Fruit fly (Drosophila melanogaster) whole organism, embryonic: Measurements from ENCODE around the gene Ufsp2.
A peak's percentile ranks its signal among the peaks of the same experiment; 100 is the strongest.

Experiments
- Atf3 ChIP-seq: fragments of 200-800 bp; sonication (Bioruptor generic); optimal IDR thresholded peaks from 3 replicates; lab custom pipeline; 2016; ENCODE audit warnings: missing biosample characterization, missing genetic modification characterization
- Bgb ChIP-seq: fragments of 200-800 bp; sonication (Bioruptor generic); IDR thresholded peaks from 2 replicates; pipeline ENCODE4 v1.3.6; 2022; ENCODE audit warnings: missing biosample characterization, missing genetic modification characterization; ENCODE audit not compliant: partially characterized antibody
- CG11456 ChIP-seq: fragments of 200-800 bp; sonication (Bioruptor generic); IDR thresholded peaks from 3 replicates; pipeline ENCODE4 v1.3.6; 2022; ENCODE audit warnings: missing biosample characterization, missing genetic modification characterization
- CG11504 ChIP-seq: fragments of 200-800 bp; sonication (Bioruptor generic); optimal IDR thresholded peaks from 3 replicates; lab custom pipeline; 2019; ENCODE audit warnings: missing biosample characterization, mild to moderate bottlenecking, missing genetic modification characterization, moderate library complexity
- CG11560 ChIP-seq: fragments of 200-800 bp; sonication (Bioruptor generic); IDR thresholded peaks from 3 replicates; pipeline ENCODE4 v1.3.6; 2022; ENCODE audit warnings: missing biosample characterization, missing genetic modification characterization
- CG11695 ChIP-seq: fragments of 200-800 bp; sonication (Bioruptor generic); IDR thresholded peaks from 3 replicates; pipeline ENCODE4 v1.3.6; 2022; ENCODE audit warnings: missing biosample characterization, missing genetic modification characterization
- CG11723 ChIP-seq: fragments of 200-800 bp; sonication (Bioruptor generic); optimal IDR thresholded peaks from 2 replicates; lab custom pipeline; 2017; ENCODE audit warnings: missing biosample characterization, mild to moderate bottlenecking, missing genetic modification characterization
- CG12104 ChIP-seq: fragments of 200-800 bp; sonication (Bioruptor generic); optimal IDR thresholded peaks from 3 replicates; lab custom pipeline; 2016; ENCODE audit warnings: missing biosample characterization, missing genetic modification characterization
- CG2116 ChIP-seq: fragments of 200-800 bp; sonication (Bioruptor generic); optimal IDR thresholded peaks from 3 replicates; lab custom pipeline; 2018; ENCODE audit warnings: missing biosample characterization, mild to moderate bottlenecking, missing genetic modification characterization
- CG2712 ChIP-seq: fragments of 200-800 bp; optimal IDR thresholded peaks from 3 replicates; lab custom pipeline; 2019; ENCODE audit warnings: missing biosample characterization, mild to moderate bottlenecking, missing genetic modification characterization, moderate library complexity
- CG31224 ChIP-seq: fragments of 200-800 bp; sonication (Bioruptor generic); IDR thresholded peaks from 2 replicates; pipeline ENCODE4 v1.3.6; 2022; ENCODE audit warnings: missing biosample characterization, missing genetic modification characterization
- CG42726 ChIP-seq: fragments of 200-800 bp; sonication (Bioruptor generic); IDR thresholded peaks from 2 replicates; pipeline ENCODE4 v1.3.6; 2022; ENCODE audit warnings: missing biosample characterization, missing genetic modification characterization; ENCODE audit not compliant: partially characterized antibody
- CG4424 ChIP-seq: fragments of 200-800 bp; sonication (Bioruptor generic); optimal IDR thresholded peaks from 3 replicates; lab custom pipeline; 2016; ENCODE audit warnings: missing biosample characterization, missing genetic modification characterization
- CG6175 ChIP-seq: fragments of 200-800 bp; sonication (Bioruptor generic); IDR thresholded peaks from 3 replicates; pipeline ENCODE4 v1.3.6; 2022; ENCODE audit warnings: missing biosample characterization, missing genetic modification characterization
- CG6272 ChIP-seq: fragments of 200-800 bp; sonication (Bioruptor generic); IDR thresholded peaks from 2 replicates; pipeline ENCODE4 v1.3.6; 2022; ENCODE audit warnings: missing biosample characterization, missing genetic modification characterization
- CG7271 ChIP-seq: fragments of 200-800 bp; sonication (Bioruptor generic); optimal IDR thresholded peaks from 2 replicates; lab custom pipeline; 2018; ENCODE audit warnings: missing biosample characterization, mild to moderate bottlenecking, missing genetic modification characterization, moderate library complexity
- CG8281 ChIP-seq: fragments of 200-800 bp; sonication (Bioruptor generic); optimal IDR thresholded peaks from 2 replicates; lab custom pipeline; 2018; ENCODE audit warnings: missing biosample characterization, mild to moderate bottlenecking, missing genetic modification characterization, moderate library complexity
- CG8359 ChIP-seq: fragments of 200-800 bp; sonication (Bioruptor generic); optimal IDR thresholded peaks from 2 replicates; lab custom pipeline; 2017; ENCODE audit warnings: missing biosample characterization, mild to moderate bottlenecking, missing genetic modification characterization, borderline replicate concordance
- CG8924 ChIP-seq: fragments of 200-800 bp; optimal IDR thresholded peaks from 3 replicates; lab custom pipeline; 2019; ENCODE audit warnings: missing biosample characterization, mild to moderate bottlenecking, missing genetic modification characterization, moderate library complexity
- CG9727 ChIP-seq: fragments of 200-800 bp; sonication (Bioruptor generic); optimal IDR thresholded peaks from 3 replicates; lab custom pipeline; 2017; ENCODE audit warnings: missing biosample characterization, mild to moderate bottlenecking, missing genetic modification characterization
- CG9797 ChIP-seq: fragments of 200-800 bp; sonication (Bioruptor generic); optimal IDR thresholded peaks from 3 replicates; lab custom pipeline; 2018; ENCODE audit warnings: missing biosample characterization, mild to moderate bottlenecking, missing genetic modification characterization
- Dad ChIP-seq: fragments of 200-800 bp; sonication (Bioruptor generic); optimal IDR thresholded peaks from 3 replicates; lab custom pipeline; 2016; ENCODE audit warnings: missing biosample characterization, missing genetic modification characterization
- Gsc ChIP-seq: fragments of 200-800 bp; sonication (Bioruptor generic); IDR thresholded peaks from 2 replicates; pipeline ENCODE4 v1.3.6; 2022; ENCODE audit warnings: missing biosample characterization, missing genetic modification characterization
- Hmx ChIP-seq: fragments of 200-800 bp; sonication (Bioruptor generic); optimal IDR thresholded peaks from 2 replicates; lab custom pipeline; 2016; ENCODE audit warnings: missing biosample characterization, missing genetic modification characterization
- Poxn ChIP-seq: fragments of 200-800 bp; sonication (Bioruptor generic); IDR thresholded peaks from 2 replicates; pipeline ENCODE4 v1.3.6; 2022; ENCODE audit warnings: missing biosample characterization, missing genetic modification characterization
- Side ChIP-seq: fragments of 200-800 bp; sonication (Bioruptor generic); optimal IDR thresholded peaks from 2 replicates; lab custom pipeline; 2016; ENCODE audit warnings: missing biosample characterization, missing genetic modification characterization
- Sox102F ChIP-seq: fragments of 200-800 bp; sonication (Bioruptor generic); optimal IDR thresholded peaks from 2 replicates; lab custom pipeline; 2018; ENCODE audit warnings: missing biosample characterization, mild to moderate bottlenecking, missing genetic modification characterization, moderate library complexity
- Ssrp ChIP-seq: fragments of 200-800 bp; sonication (Bioruptor generic); optimal IDR thresholded peaks from 2 replicates; lab custom pipeline; 2018; ENCODE audit warnings: missing biosample characterization, mild to moderate bottlenecking, missing genetic modification characterization, moderate library complexity
- Tbp ChIP-seq: fragments of >200 bp; optimal IDR thresholded peaks from 2 replicates; lab custom pipeline; 2018; ENCODE audit warnings: missing biosample characterization, missing genetic modification characterization
- Trl ChIP-seq, 3 experiments: fragments of >200 bp in 2 of 3; fragments of 200-800 bp in 1 of 3; sonication (Bioruptor generic) in 1 of 3; optimal IDR thresholded peaks; 2 replicates in 1 of 3; 3 replicates in 2 of 3; lab custom pipeline; 2016 to 2017; ENCODE audit warnings: missing biosample characterization in 1 of 3, missing genetic modification characterization in 1 of 3
- cas ChIP-seq: fragments of 200-800 bp; sonication (Bioruptor generic); IDR thresholded peaks from 2 replicates; pipeline ENCODE4 v1.3.6; 2022; ENCODE audit warnings: missing biosample characterization, missing genetic modification characterization
- chif ChIP-seq, 2 experiments: fragments of 200-800 bp; sonication (Bioruptor generic); optimal IDR thresholded peaks; 3 replicates each; lab custom pipeline; 2016; ENCODE audit warnings: missing biosample characterization in 2 of 2, missing genetic modification characterization in 2 of 2
- chinmo ChIP-seq: fragments of 200-800 bp; sonication (Bioruptor generic); IDR thresholded peaks from 4 replicates; pipeline ENCODE4 v1.3.6; 2022; ENCODE audit warnings: missing biosample characterization, missing genetic modification characterization; ENCODE audit not compliant: partially characterized antibody
- chm ChIP-seq: fragments of 200-800 bp; sonication (Bioruptor generic); IDR thresholded peaks from 2 replicates; pipeline ENCODE4 v1.3.6; 2022; ENCODE audit warnings: missing biosample characterization, missing genetic modification characterization
- croc ChIP-seq: fragments of 200-800 bp; sonication (Bioruptor generic); conservative IDR thresholded peaks from 3 replicates; pipeline ENCODE4 v1.3.6; 2022; ENCODE audit warnings: missing biosample characterization, missing genetic modification characterization
- dimm ChIP-seq: fragments of 200-800 bp; sonication (Bioruptor generic); IDR thresholded peaks from 2 replicates; pipeline ENCODE4 v1.3.6; 2022; ENCODE audit warnings: missing biosample characterization, missing genetic modification characterization
- dysf ChIP-seq: fragments of 200-800 bp; sonication (Bioruptor generic); IDR thresholded peaks from 3 replicates; pipeline ENCODE4 v1.3.6; 2022; ENCODE audit warnings: missing biosample characterization, missing genetic modification characterization
- eve ChIP-seq, 2 experiments: fragments of >200 bp; optimal IDR thresholded peaks; 2 replicates each; lab custom pipeline; 2017; ENCODE audit warnings: missing biosample characterization in 2 of 2, missing genetic modification characterization in 2 of 2
- gce ChIP-seq: fragments of 200-800 bp; sonication (Bioruptor generic); IDR thresholded peaks from 3 replicates; pipeline ENCODE4 v1.3.6; 2022; ENCODE audit warnings: missing biosample characterization, missing genetic modification characterization
- gfzf ChIP-seq: fragments of 200-800 bp; sonication (Bioruptor generic); optimal IDR thresholded peaks from 2 replicates; lab custom pipeline; 2016; ENCODE audit warnings: missing biosample characterization, mild to moderate bottlenecking, missing genetic modification characterization, moderate library complexity
- hb ChIP-seq: fragments of 200-800 bp; sonication (Bioruptor generic); IDR thresholded peaks from 3 replicates; pipeline ENCODE4 v1.3.6; 2022; ENCODE audit warnings: missing biosample characterization, missing genetic modification characterization; ENCODE audit not compliant: partially characterized antibody
- kah ChIP-seq: fragments of 200-800 bp; sonication (Bioruptor generic); optimal IDR thresholded peaks from 2 replicates; lab custom pipeline; 2018; ENCODE audit warnings: missing biosample characterization, mild to moderate bottlenecking, missing genetic modification characterization
- lilli ChIP-seq: fragments of 200-800 bp; sonication (Bioruptor generic); optimal IDR thresholded peaks from 3 replicates; lab custom pipeline; 2016; ENCODE audit warnings: missing biosample characterization, missing genetic modification characterization
- lmd ChIP-seq: fragments of 200-800 bp; sonication (Bioruptor generic); IDR thresholded peaks from 2 replicates; pipeline ENCODE4 v1.3.6; 2022; ENCODE audit warnings: missing biosample characterization, missing genetic modification characterization
- otp ChIP-seq: fragments of 200-800 bp; sonication (Bioruptor generic); IDR thresholded peaks from 3 replicates; pipeline ENCODE4, ENCODE4 v1.3.6; 2022; ENCODE audit warnings: missing biosample characterization, missing genetic modification characterization
- pnt ChIP-seq: fragments of 200-800 bp; sonication (Bioruptor generic); optimal IDR thresholded peaks from 3 replicates; lab custom pipeline; 2016; ENCODE audit warnings: missing biosample characterization, missing genetic modification characterization
- ranshi ChIP-seq: fragments of 200-800 bp; sonication (Bioruptor generic); IDR thresholded peaks from 2 replicates; pipeline ENCODE4 v1.3.6; 2022; ENCODE audit warnings: missing biosample characterization, missing genetic modification characterization
- sim ChIP-seq: fragments of 200-800 bp; sonication (Bioruptor generic); IDR thresholded peaks from 2 replicates; pipeline ENCODE4 v1.3.6; 2022; ENCODE audit warnings: missing biosample characterization, missing genetic modification characterization
- slbo ChIP-seq: fragments of 200-800 bp; sonication (Bioruptor generic); IDR thresholded peaks from 2 replicates; pipeline ENCODE4 v1.3.6; 2022; ENCODE audit warnings: missing biosample characterization, missing genetic modification characterization
- vvl ChIP-seq: fragments of 200-800 bp; sonication (Bioruptor generic); IDR thresholded peaks from 2 replicates; pipeline ENCODE4 v1.3.6; 2022; ENCODE audit warnings: missing biosample characterization, missing genetic modification characterization

Gene Ufsp2

DNA sequence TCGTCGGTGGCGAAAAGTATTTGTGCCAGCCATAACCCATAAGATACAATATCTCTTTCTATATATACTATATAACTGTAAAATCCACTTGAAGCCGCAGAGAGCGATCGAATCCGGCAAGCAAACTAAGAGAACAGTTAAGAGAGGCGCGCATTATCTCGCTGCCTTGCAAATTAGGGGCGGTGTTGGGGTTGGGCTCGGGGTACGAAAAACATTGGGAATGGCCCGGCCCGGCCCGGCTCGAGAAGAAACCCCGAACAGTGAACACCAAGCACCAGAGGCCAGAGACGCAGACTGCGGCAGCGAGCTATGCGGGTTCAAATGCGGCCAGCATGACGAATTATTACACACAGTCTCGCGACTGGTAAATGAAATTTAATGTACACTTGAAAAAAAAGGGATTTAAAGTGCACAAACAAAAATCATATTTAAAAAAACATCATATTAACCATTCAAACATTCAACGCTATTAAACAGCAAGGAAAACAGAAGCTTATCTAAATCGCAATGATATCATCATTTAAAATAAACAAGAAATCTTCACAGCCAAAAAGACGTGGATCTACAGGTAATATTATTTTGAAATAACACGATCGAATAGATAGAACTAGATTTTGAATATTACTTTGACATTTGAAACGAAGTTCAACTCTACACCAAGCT is 43.9 kb upstream of the Ufsp2 start (continued):
- TF ChIP-seq CG8359 (GFP tag; lab: Kevin White, UChicago) (no peak), pnt (GFP tag; lab: Kevin White, UChicago) (no peak), croc (GFP tag; lab: Robert Waterston, UW) (no peak), CG11504 (tag; lab: Kevin White, UChicago) (peak; percentile 76), CG2116 (GFP tag; lab: Kevin White, UChicago) (no peak), CG4424 (GFP tag; lab: Kevin White, UChicago) (peak; percentile 63), CG11695 (GFP tag; lab: Robert Waterston, UW) (peak; percentile 39; the same call in 1 of the 3 replicates), CG7271 (tag; lab: Kevin White, UChicago) (no peak), Sox102F (GFP tag; lab: Kevin White, UChicago) (peak; percentile 26), CG11456 (GFP tag; lab: Robert Waterston, UW) (0 out of 3 replicates have a peak, but pooled peaks have one; percentile 43), cas (GFP tag; lab: Robert Waterston, UW) (no peak), Dad (GFP tag; lab: Kevin White, UChicago) (no peak), sim (GFP tag; lab: Robert Waterston, UW) (peak; percentile 29; the same call in 1 of the 2 replicates), Side (GFP tag; lab: Kevin White, UChicago) (peak; percentile 33), Bgb (GFP tag; lab: Robert Waterston, UW) (peak; percentile 32; the same call in 1 of the 2 replicates), CG42726 (GFP tag; lab: Robert Waterston, UW) (no peak), CG8281 (tag; lab: Kevin White, UChicago) (no peak), Gsc (no peak), dysf (peak; percentile 68), CG8924 (tag; lab: Kevin White, UChicago) (peak; percentile 17), slbo (GFP tag; lab: Robert Waterston, UW) (peak; percentile 63), vvl (peak; percentile 73), gfzf (GFP tag; lab: Kevin White, UChicago) (no peak), hb (GFP tag; lab: Robert Waterston, UW) (no peak), lilli (GFP tag; lab: Kevin White, UChicago) (no peak), Tbp (GFP tag; lab: Kevin White, UChicago) (no peak), dimm (GFP tag; lab: Robert Waterston, UW) (0 out of 2 replicates have a peak, but pooled peaks have one; percentile 23), CG11723 (no peak), Poxn (no peak), eve (GFP tag; optimal IDR thresholded peaks at IDR 0.05; lab: Kevin White, UChicago) (no peak), Atf3 (no peak), CG11560 (tag; lab: Robert Waterston, UW) (no peak), ranshi (GFP tag; lab: Robert Waterston, UW) (peak; percentile 68), Trl (optimal IDR thresholded peaks at IDR 0.05; lab: Kevin White, UChicago) (peak; percentile 60 to 70), Trl (GFP tag; optimal IDR thresholded peaks at IDR 0.05; lab: Kevin White, UChicago) (peak; percentile 56), CG6175 (GFP tag; lab: Robert Waterston, UW) (0 out of 3 replicates have a peak, but pooled peaks have one; percentile 56), chinmo (GFP tag; lab: Robert Waterston, UW) (peak; percentile 86; the same call in 2 of the 4 replicates), otp (GFP tag; lab: Robert Waterston, UW) (0 out of 3 replicates have a peak, but pooled peaks have one; percentile 43), CG12104 (GFP tag; lab: Kevin White, UChicago) (peak; percentile 63), Hmx (GFP tag; lab: Kevin White, UChicago) (no peak), gce (GFP tag; lab: Robert Waterston, UW) (no peak), CG31224 (GFP tag; lab: Robert Waterston, UW) (no peak), Ssrp (no peak), chm (GFP tag; lab: Robert Waterston, UW) (peak; percentile 23; the same call in 1 of the 2 replicates), lmd (GFP tag; lab: Robert Waterston, UW) (peak; percentile 58), CG9727 (GFP tag; lab: Kevin White, UChicago) (peak; percentile 68), CG2712 (tag; lab: Kevin White, UChicago) (peak; percentile 61), chif (GFP tag; optimal IDR thresholded peaks at IDR 0.05; lab: Kevin White, UChicago) (peak in 1 of 2 experiments; percentile 33), CG9797 (no peak), kah (no peak), CG6272 (GFP tag; lab: Robert Waterston, UW) (no peak)
